Fruit fly (Drosophila melanogaster): ENCODE measurements around the gene Pus7.

DNA sequence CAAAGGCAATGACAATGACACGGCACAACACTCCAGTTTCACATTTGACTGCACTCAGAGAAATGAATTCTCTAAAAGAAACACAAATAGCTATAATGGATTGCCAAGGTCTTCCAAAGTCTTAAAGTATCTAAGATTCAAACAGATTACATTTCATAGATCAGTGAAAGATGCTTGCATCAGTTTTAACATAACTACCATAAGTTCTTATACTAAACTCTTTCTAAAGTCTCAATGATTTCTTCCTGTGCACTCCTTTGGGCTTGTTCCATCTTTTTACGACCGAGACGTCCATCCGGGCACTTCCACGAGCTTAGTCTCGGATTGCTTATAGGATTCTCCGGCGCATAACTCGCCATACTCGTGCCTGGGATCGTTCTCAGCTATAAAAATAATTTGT is 32.4 kb downstream of the Pus7 start:
- TF ChIP-seq CG6854 (GFP tag; optimal IDR thresholded peaks at IDR 0.05) (no peak), fd59A (GFP tag; optimal IDR thresholded peaks at IDR 0.05) (no peak), CG32006 (GFP tag; optimal IDR thresholded peaks at IDR 0.05) (no peak), esn (GFP tag; optimal IDR thresholded peaks at IDR 0.05) (no peak), Met (GFP tag; optimal IDR thresholded peaks at IDR 0.05) (no peak), acj6 (GFP tag; optimal IDR thresholded peaks at IDR 0.05) (no peak)

All from whole organism, prepupa.